Worm (Caenorhabditis elegans) whole organism, L1 larva: Measurements from ENCODE around the gene ZC449.5.

Experiments
- C16A3.4 ChIP-seq: fragments of 150-350 bp; optimal IDR thresholded peaks from 2 replicates; lab custom pipeline; 2014; ENCODE audit warnings: missing biosample characterization, missing genetic modification characterization
- C34B4.2 ChIP-seq: sonication (generic microtip); optimal IDR thresholded peaks from 2 replicates; lab custom pipeline; 2017; ENCODE audit warnings: mild to moderate bottlenecking, missing genetic modification characterization, missing compliant biosample characterization
- aha-1 ChIP-seq: fragments of 150-350 bp; optimal IDR thresholded peaks from 2 replicates; lab custom pipeline; 2014; ENCODE audit warnings: missing biosample characterization, missing genetic modification characterization
- aly-2 ChIP-seq: fragments of 150-350 bp; optimal IDR thresholded peaks from 2 replicates; lab custom pipeline; 2014; ENCODE audit warnings: missing biosample characterization, missing genetic modification characterization
- ama-1 ChIP-seq: fragments of 150-350 bp; optimal IDR thresholded peaks from 2 replicates; lab custom pipeline; 2014
- blmp-1 ChIP-seq: fragments of 150-350 bp; optimal IDR thresholded peaks from 2 replicates; lab custom pipeline; 2014; ENCODE audit warnings: missing biosample characterization, missing genetic modification characterization
- ceh-63 ChIP-seq: fragments of 200-800 bp; sonication (Bioruptor generic); optimal IDR thresholded peaks from 2 replicates; lab custom pipeline; 2018; ENCODE audit warnings: mild to moderate bottlenecking, missing genetic modification characterization, missing compliant biosample characterization
- ceh-82 ChIP-seq, 3 experiments: fragments of 150-350 bp in 1 of 3; sonication (generic microtip) in 2 of 3; optimal IDR thresholded peaks; 2 replicates each; lab custom pipeline; 2014 to 2017; ENCODE audit warnings: missing biosample characterization in 3 of 3, missing genetic modification characterization in 3 of 3
- ceh-88 ChIP-seq: fragments of 200-800 bp; sonication (Bioruptor generic); IDR thresholded peaks from 2 replicates; pipeline ENCODE4 v1.3.6; 2022; ENCODE audit warnings: missing genetic modification characterization, missing compliant biosample characterization
- dpl-1 ChIP-seq, 3 experiments: fragments of 150-350 bp in 2 of 3; sonication (generic microtip) in 1 of 3; optimal IDR thresholded peaks; 2 replicates each; lab custom pipeline; 2014 to 2017; ENCODE audit warnings: missing biosample characterization in 3 of 3, missing genetic modification characterization in 3 of 3, missing genetic modification reagents in 3 of 3
- dsc-1 ChIP-seq: sonication (generic microtip); optimal IDR thresholded peaks from 2 replicates; lab custom pipeline; 2016; ENCODE audit warnings: mild to moderate bottlenecking, missing genetic modification characterization, missing compliant biosample characterization
- efl-3 ChIP-seq: fragments of 200-800 bp; sonication (Bioruptor generic); optimal IDR thresholded peaks from 2 replicates; lab custom pipeline; 2018; ENCODE audit warnings: mild to moderate bottlenecking, missing genetic modification characterization, missing compliant biosample characterization
- egl-13 ChIP-seq: sonication (generic microtip); optimal IDR thresholded peaks from 2 replicates; lab custom pipeline; 2016; ENCODE audit warnings: missing genotype, missing genetic modification reagents, missing genetic modification characterization, missing compliant biosample characterization
- egl-27 ChIP-seq, 2 experiments: fragments of 150-350 bp in 1 of 2; sonication (generic microtip); optimal IDR thresholded peaks; 3 replicates each; lab custom pipeline; 2017 to 2018; ENCODE audit warnings: missing biosample characterization in 2 of 2, missing genetic modification characterization in 2 of 2, missing genetic modification reagents in 2 of 2
- elt-2 ChIP-seq: sonication (generic microtip); optimal IDR thresholded peaks from 2 replicates; lab custom pipeline; 2016; ENCODE audit warnings: missing genetic modification characterization, mild to moderate bottlenecking, inconsistent platforms, missing compliant biosample characterization, missing genetic modification reagents
- ets-5 ChIP-seq: fragments of 200-800 bp; sonication (Bioruptor generic); IDR thresholded peaks from 2 replicates; pipeline ENCODE4 v1.3.6; 2022; ENCODE audit warnings: missing genetic modification characterization, missing compliant biosample characterization
- fkh-8 ChIP-seq: sonication (generic microtip); optimal IDR thresholded peaks from 2 replicates; lab custom pipeline; 2016; ENCODE audit warnings: mild to moderate bottlenecking, missing genetic modification characterization, missing compliant biosample characterization
- fos-1 ChIP-seq: fragments of 150-350 bp; optimal IDR thresholded peaks from 2 replicates; lab custom pipeline; 2014; ENCODE audit warnings: missing biosample characterization, missing genetic modification characterization
- hlh-4 ChIP-seq: sonication (generic microtip); optimal IDR thresholded peaks from 2 replicates; lab custom pipeline; 2016; ENCODE audit warnings: mild to moderate bottlenecking, missing genetic modification characterization, missing compliant biosample characterization
- hpl-2 ChIP-seq: fragments of 150-350 bp; optimal IDR thresholded peaks from 2 replicates; lab custom pipeline; 2014; ENCODE audit warnings: missing biosample characterization, missing genetic modification reagents, missing genetic modification characterization
- irx-1 ChIP-seq: sonication (generic microtip); optimal IDR thresholded peaks from 2 replicates; lab custom pipeline; 2016; ENCODE audit warnings: missing genetic modification characterization, missing compliant biosample characterization
- isw-1 ChIP-seq: fragments of 200-800 bp; sonication (Bioruptor generic); IDR thresholded peaks from 2 replicates; pipeline ENCODE4 v1.3.6; 2022; ENCODE audit warnings: missing genetic modification characterization, missing compliant biosample characterization
- jun-1 ChIP-seq: fragments of 150-350 bp; optimal IDR thresholded peaks from 2 replicates; lab custom pipeline; 2014; ENCODE audit warnings: missing biosample characterization, missing genetic modification reagents, missing genetic modification characterization
- lin-14 ChIP-seq: fragments of 200-800 bp; sonication (Bioruptor generic); optimal IDR thresholded peaks from 2 replicates; lab custom pipeline; 2018; ENCODE audit warnings: mild to moderate bottlenecking, missing genetic modification characterization, moderate library complexity, missing compliant biosample characterization
- lin-15B ChIP-seq: fragments of 150-350 bp; sonication (generic microtip); optimal IDR thresholded peaks from 3 replicates; lab custom pipeline; 2014; ENCODE audit warnings: missing biosample characterization, missing genetic modification characterization
- lin-35 ChIP-seq, 2 experiments: fragments of 150-350 bp; optimal IDR thresholded peaks; 2 replicates each; lab custom pipeline; 2014; ENCODE audit warnings: missing biosample characterization in 2 of 2, missing genetic modification characterization in 2 of 2, missing genetic modification reagents in 2 of 2
- mab-9 ChIP-seq: fragments of 200-800 bp; sonication (Bioruptor generic); IDR thresholded peaks from 2 replicates; pipeline ENCODE4 v1.3.6; 2022; ENCODE audit warnings: missing genetic modification reagents, missing genetic modification characterization, missing compliant biosample characterization
- mdl-1 ChIP-seq, 2 experiments: fragments of 150-350 bp; optimal IDR thresholded peaks; 2 replicates each; lab custom pipeline; 2014 to 2017; ENCODE audit warnings: missing biosample characterization in 2 of 2, missing genetic modification characterization in 2 of 2, inconsistent platforms in 1 of 2
- mep-1 ChIP-seq: fragments of 150-350 bp; optimal IDR thresholded peaks from 2 replicates; lab custom pipeline; 2014; ENCODE audit warnings: missing biosample characterization, missing genetic modification characterization
- nhr-12 ChIP-seq: sonication (generic microtip); optimal IDR thresholded peaks from 2 replicates; lab custom pipeline; 2017; ENCODE audit warnings: missing biosample characterization, missing genetic modification characterization
- nhr-19 ChIP-seq: fragments of 200-800 bp; sonication (Bioruptor generic); conservative IDR thresholded peaks from 2 replicates; pipeline ENCODE4 v1.3.6; 2022; ENCODE audit warnings: missing genetic modification characterization, missing compliant biosample characterization
- nhr-20 ChIP-seq: sonication (generic microtip); optimal IDR thresholded peaks from 2 replicates; lab custom pipeline; 2016; ENCODE audit warnings: mild to moderate bottlenecking, missing genetic modification characterization, missing compliant biosample characterization
- nhr-237 ChIP-seq: fragments of 150-350 bp; optimal IDR thresholded peaks from 2 replicates; lab custom pipeline; 2014; ENCODE audit warnings: missing biosample characterization, missing genetic modification characterization
- nhr-28 ChIP-seq: fragments of 150-350 bp; optimal IDR thresholded peaks from 2 replicates; lab custom pipeline; 2014; ENCODE audit warnings: missing biosample characterization, missing genetic modification characterization
- nhr-71 ChIP-seq: sonication (generic microtip); optimal IDR thresholded peaks from 2 replicates; lab custom pipeline; 2016; ENCODE audit warnings: mild to moderate bottlenecking, missing genetic modification characterization, moderate library complexity, missing compliant biosample characterization
- nhr-77 ChIP-seq: fragments of 150-350 bp; optimal IDR thresholded peaks from 2 replicates; lab custom pipeline; 2014; ENCODE audit warnings: missing biosample characterization, missing genetic modification characterization
- nhr-84 ChIP-seq: sonication (generic microtip); optimal IDR thresholded peaks from 2 replicates; lab custom pipeline; 2017; ENCODE audit warnings: missing biosample characterization, missing genetic modification characterization
- nhr-90 ChIP-seq: sonication (generic microtip); optimal IDR thresholded peaks from 2 replicates; lab custom pipeline; 2016; ENCODE audit warnings: mild to moderate bottlenecking, missing genetic modification characterization, missing compliant biosample characterization; ENCODE audit not compliant: poor library complexity
- pag-3 ChIP-seq: sonication (generic microtip); optimal IDR thresholded peaks from 2 replicates; lab custom pipeline; 2017; ENCODE audit warnings: missing genetic modification characterization, mild to moderate bottlenecking, missing compliant biosample characterization, antibody characterized with exemption, borderline replicate concordance; ENCODE audit not compliant: insufficient read depth
- rnt-1 ChIP-seq: sonication (generic microtip); optimal IDR thresholded peaks from 2 replicates; lab custom pipeline; 2016; ENCODE audit warnings: mild to moderate bottlenecking, missing genetic modification characterization, moderate library complexity, missing compliant biosample characterization
- skn-1 ChIP-seq: fragments of 150-350 bp; optimal IDR thresholded peaks from 2 replicates; lab custom pipeline; 2014; ENCODE audit warnings: missing biosample characterization, missing genetic modification characterization
- snpc-4 ChIP-seq: fragments of 150-350 bp; optimal IDR thresholded peaks from 2 replicates; lab custom pipeline; 2014; ENCODE audit warnings: missing biosample characterization, missing genetic modification characterization
- snu-23 ChIP-seq: sonication (generic microtip); optimal IDR thresholded peaks from 2 replicates; lab custom pipeline; 2016; ENCODE audit warnings: missing genetic modification characterization, missing compliant biosample characterization
- sptf-1 ChIP-seq: fragments of 150-350 bp; optimal IDR thresholded peaks from 2 replicates; lab custom pipeline; 2014; ENCODE audit warnings: missing biosample characterization, missing genetic modification characterization
- sup-37 ChIP-seq: fragments of 200-800 bp; sonication (Bioruptor generic); optimal IDR thresholded peaks from 2 replicates; lab custom pipeline; 2018; ENCODE audit warnings: mild to moderate bottlenecking, missing genetic modification characterization, missing compliant biosample characterization
- swsn-7 ChIP-seq: sonication (generic microtip); optimal IDR thresholded peaks from 2 replicates; lab custom pipeline; 2016; ENCODE audit warnings: missing genetic modification characterization, missing compliant biosample characterization
- tbx-2 ChIP-seq: sonication (generic microtip); optimal IDR thresholded peaks from 2 replicates; lab custom pipeline; 2016; ENCODE audit warnings: missing genetic modification characterization, missing compliant biosample characterization
- tlp-1 ChIP-seq: fragments of 150-350 bp; optimal IDR thresholded peaks from 2 replicates; lab custom pipeline; 2014; ENCODE audit warnings: missing biosample characterization, missing genetic modification characterization
- unc-130 ChIP-seq: fragments of 150-350 bp; optimal IDR thresholded peaks from 2 replicates; lab custom pipeline; 2017; ENCODE audit warnings: missing biosample characterization, missing genetic modification characterization, inconsistent platforms
- unc-30 ChIP-seq: sonication (generic microtip); optimal IDR thresholded peaks from 2 replicates; lab custom pipeline; 2017; ENCODE audit warnings: missing biosample characterization, missing genetic modification characterization
- unc-86 ChIP-seq: sonication (generic microtip); optimal IDR thresholded peaks from 2 replicates; lab custom pipeline; 2016; ENCODE audit warnings: missing genetic modification characterization, missing compliant biosample characterization
- unc-98 ChIP-seq: fragments of 200-800 bp; sonication (Bioruptor generic); IDR thresholded peaks from 2 replicates; pipeline ENCODE4 v1.3.6; 2022; ENCODE audit warnings: missing genetic modification characterization, missing compliant biosample characterization
- zip-4 ChIP-seq: fragments of 200-800 bp; sonication (Bioruptor generic); optimal IDR thresholded peaks from 2 replicates; lab custom pipeline; 2018; ENCODE audit warnings: mild to moderate bottlenecking, missing genetic modification characterization, moderate library complexity, missing compliant biosample characterization
- ztf-11 ChIP-seq, 2 experiments: sonication (generic microtip); optimal IDR thresholded peaks; 2 replicates each; lab custom pipeline; 2016 to 2017; ENCODE audit warnings: missing genetic modification characterization in 2 of 2, missing biosample characterization in 1 of 2, missing compliant biosample characterization in 1 of 2

ZC449.5 gene

ce11 chrX:4997548-4998087 is 40.0 kb downstream of the ZC449.5 start, which contains the start of gene ZC8.6:
ZC8.6 (minus strand) TSS chrX:4997598.
- TF ChIP-seq tbx-2 (tag; lab: Kevin White, UChicago): peak; percentile 13
- no peak for TF ChIP-seq unc-86 (tag; lab: Kevin White, UChicago)
- TF ChIP-seq nhr-28 (tag; lab: Kevin White, UChicago): no peak
- TF ChIP-seq rnt-1 (tag; lab: Kevin White, UChicago): peak; percentile 7
- TF ChIP-seq dsc-1: no peak
- TF ChIP-seq nhr-84 (tag; lab: Kevin White, UChicago): no peak
- TF ChIP-seq fos-1 (tag; lab: Kevin White, UChicago): no peak
- TF ChIP-seq fkh-8 (tag; lab: Kevin White, UChicago): peak; percentile 17
- no peak for TF ChIP-seq jun-1 (tag; lab: Kevin White, UChicago)
- no peak for TF ChIP-seq unc-30
- TF ChIP-seq ztf-11 (tag; optimal IDR thresholded peaks at IDR 0.05; lab: Kevin White, UChicago): no peak
- peak; percentile 4 for TF ChIP-seq elt-2
- peak; percentile 69 for TF ChIP-seq C16A3.4 (tag; lab: Kevin White, UChicago)
- no peak for TF ChIP-seq blmp-1 (tag; lab: Kevin White, UChicago)
- peak in 1 of 3 experiments; percentile 44 for TF ChIP-seq ceh-82 (tag; optimal IDR thresholded peaks at IDR 0.05; lab: Kevin White, UChicago)
- no peak for TF ChIP-seq hpl-2
- TF ChIP-seq nhr-12 (tag; lab: Kevin White, UChicago): no peak
- no peak for TF ChIP-seq hlh-4
- TF ChIP-seq ceh-63 (GFP tag; lab: Kevin White, UChicago): no peak
- TF ChIP-seq aly-2 (tag; lab: Kevin White, UChicago): no peak
- TF ChIP-seq nhr-237 (tag; lab: Kevin White, UChicago): no peak
- TF ChIP-seq lin-35 (GFP tag; optimal IDR thresholded peaks at IDR 0.05; lab: Kevin White, UChicago): peak; percentile 18 to 56
- TF ChIP-seq isw-1 (GFP tag; lab: Robert Waterston, UW): no peak
- no peak for TF ChIP-seq C34B4.2 (tag; lab: Kevin White, UChicago)
- TF ChIP-seq swsn-7 (tag; lab: Kevin White, UChicago): no peak
- no peak for TF ChIP-seq pag-3
- TF ChIP-seq nhr-20 (tag; lab: Kevin White, UChicago): peak; percentile 6
- TF ChIP-seq unc-130 (tag; lab: Kevin White, UChicago): no peak
- TF ChIP-seq zip-4 (GFP tag; lab: Kevin White, UChicago): no peak
- no peak for TF ChIP-seq ceh-88 (GFP tag; lab: Robert Waterston, UW)
- TF ChIP-seq mab-9 (GFP tag; lab: Robert Waterston, UW): no peak
- peak in 1 of 2 experiments; percentile 36 for TF ChIP-seq mdl-1 (tag; optimal IDR thresholded peaks at IDR 0.05; lab: Kevin White, UChicago)
- no peak for TF ChIP-seq egl-27 (tag; optimal IDR thresholded peaks at IDR 0.05; lab: Kevin White, UChicago)
- peak; percentile 5 for TF ChIP-seq nhr-77 (tag; lab: Kevin White, UChicago)
- TF ChIP-seq mep-1 (tag; lab: Kevin White, UChicago): peak; percentile 68
- peak; percentile 54 for TF ChIP-seq lin-15B (tag; lab: Kevin White, UChicago)
- no peak for TF ChIP-seq skn-1 (tag; lab: Kevin White, UChicago)
- peak; percentile 39 for TF ChIP-seq nhr-71
- no peak for TF ChIP-seq irx-1 (tag; lab: Kevin White, UChicago)
- TF ChIP-seq snu-23 (GFP tag; lab: Kevin White, UChicago): peak; percentile 57
- no peak for TF ChIP-seq tlp-1 (tag; lab: Kevin White, UChicago)
- peak; percentile 67 for TF ChIP-seq lin-14 (GFP tag; lab: Kevin White, UChicago)
- TF ChIP-seq ets-5 (GFP tag; lab: Robert Waterston, UW): no peak
- TF ChIP-seq nhr-19 (GFP tag; lab: Robert Waterston, UW): no peak
- no peak for TF ChIP-seq efl-3 (GFP tag; lab: Kevin White, UChicago)
- TF ChIP-seq nhr-90 (tag; lab: Kevin White, UChicago): no peak
- peak in 1 of 3 experiments; percentile 52 for TF ChIP-seq dpl-1 (GFP tag; optimal IDR thresholded peaks at IDR 0.05; lab: Kevin White, UChicago)
- no peak for TF ChIP-seq sptf-1
- TF ChIP-seq ama-1: no peak
- TF ChIP-seq aha-1: no peak
- TF ChIP-seq unc-98 (GFP tag; lab: Robert Waterston, UW): no peak
- no peak for TF ChIP-seq sup-37 (GFP tag; lab: Kevin White, UChicago)
- TF ChIP-seq snpc-4 (tag; lab: Kevin White, UChicago): no peak
- no peak for TF ChIP-seq egl-13 (tag; lab: Kevin White, UChicago)
